Fruit fly (Drosophila melanogaster) whole organism, embryonic: ENCODE data around the gene CG9837.
A peak's percentile ranks its signal among the peaks of the same experiment; 100 is the strongest.

Experiments
- Atf-2 ChIP-seq: fragments of 200-800 bp; sonication (Bioruptor generic); optimal IDR thresholded peaks from 2 replicates; lab custom pipeline; 2016; ENCODE audit warnings: missing biosample characterization, missing genetic modification characterization
- Atf3 ChIP-seq: fragments of 200-800 bp; sonication (Bioruptor generic); optimal IDR thresholded peaks from 3 replicates; lab custom pipeline; 2016; ENCODE audit warnings: missing biosample characterization, missing genetic modification characterization
- Atf6 ChIP-seq: fragments of 200-800 bp; sonication (Bioruptor generic); IDR thresholded peaks from 2 replicates; pipeline ENCODE4 v1.3.6; 2022; ENCODE audit warnings: missing biosample characterization, missing genetic modification characterization
- Bdp1 ChIP-seq: fragments of 200-800 bp; sonication (Bioruptor generic); optimal IDR thresholded peaks from 3 replicates; lab custom pipeline; 2016; ENCODE audit warnings: missing biosample characterization, missing genetic modification characterization
- Bteb2 ChIP-seq: fragments of 200-800 bp; sonication (Bioruptor generic); optimal IDR thresholded peaks from 2 replicates; lab custom pipeline; 2016; ENCODE audit warnings: missing biosample characterization, missing genetic modification characterization
- C15 ChIP-seq: fragments of 200-800 bp; sonication (Bioruptor generic); IDR thresholded peaks from 3 replicates; pipeline ENCODE4 v1.3.6; 2022; ENCODE audit warnings: missing biosample characterization, missing genetic modification characterization
- CG10543 ChIP-seq: fragments of 200-800 bp; sonication (Bioruptor generic); optimal IDR thresholded peaks from 3 replicates; lab custom pipeline; 2017; ENCODE audit warnings: missing biosample characterization, mild to moderate bottlenecking, missing genetic modification characterization, moderate library complexity
- CG10959 ChIP-seq: fragments of 200-800 bp; sonication (Bioruptor generic); IDR thresholded peaks from 2 replicates; pipeline ENCODE4 v1.3.6; 2022; ENCODE audit warnings: missing biosample characterization, missing genetic modification characterization
- CG11504 ChIP-seq: fragments of 200-800 bp; sonication (Bioruptor generic); optimal IDR thresholded peaks from 3 replicates; lab custom pipeline; 2019; ENCODE audit warnings: missing biosample characterization, mild to moderate bottlenecking, missing genetic modification characterization, moderate library complexity
- CG12219 ChIP-seq: fragments of 200-800 bp; sonication (Bioruptor generic); optimal IDR thresholded peaks from 3 replicates; lab custom pipeline; 2018; ENCODE audit warnings: missing biosample characterization, mild to moderate bottlenecking, missing genetic modification characterization
- CG14441 ChIP-seq: fragments of 200-800 bp; sonication (Bioruptor generic); IDR thresholded peaks from 2 replicates; pipeline ENCODE4 v1.3.6; 2022; ENCODE audit warnings: missing biosample characterization, missing genetic modification characterization
- CG14667 ChIP-seq: fragments of 200-800 bp; sonication (Bioruptor generic); IDR thresholded peaks from 2 replicates; pipeline ENCODE4 v1.3.6; 2022; ENCODE audit warnings: missing biosample characterization, missing genetic modification characterization
- CG14860 ChIP-seq: fragments of 200-800 bp; sonication (Bioruptor generic); IDR thresholded peaks from 3 replicates; pipeline ENCODE4 v1.3.6; 2022; ENCODE audit warnings: missing biosample characterization, missing genetic modification characterization; ENCODE audit not compliant: partially characterized antibody
- CG15601 ChIP-seq: fragments of 200-800 bp; sonication (Bioruptor generic); optimal IDR thresholded peaks from 3 replicates; lab custom pipeline; 2019; ENCODE audit warnings: missing biosample characterization, mild to moderate bottlenecking, missing genetic modification characterization, moderate library complexity
- CG1792 ChIP-seq: fragments of 200-800 bp; sonication (Bioruptor generic); optimal IDR thresholded peaks from 2 replicates; lab custom pipeline; 2016; ENCODE audit warnings: missing biosample characterization, missing genetic modification characterization
- CG31441 ChIP-seq: fragments of 200-800 bp; sonication (Bioruptor generic); IDR thresholded peaks from 2 replicates; pipeline ENCODE4 v1.3.6; 2022; ENCODE audit warnings: missing biosample characterization, missing genetic modification characterization
- CG34422 ChIP-seq: fragments of 200-800 bp; sonication (Bioruptor generic); IDR thresholded peaks from 3 replicates; pipeline ENCODE4 v1.3.6; 2022; ENCODE audit warnings: missing biosample characterization, missing genetic modification characterization
- CG4707 ChIP-seq: fragments of 200-800 bp; sonication (Bioruptor generic); optimal IDR thresholded peaks from 2 replicates; lab custom pipeline; 2018; ENCODE audit warnings: missing biosample characterization, mild to moderate bottlenecking, missing genetic modification characterization, moderate library complexity
- CG4854 ChIP-seq: fragments of 200-800 bp; sonication (Bioruptor generic); optimal IDR thresholded peaks from 2 replicates; lab custom pipeline; 2016; ENCODE audit warnings: missing biosample characterization, missing genetic modification characterization, inconsistent platforms
- CG6683 ChIP-seq: fragments of 200-800 bp; sonication (Bioruptor generic); optimal IDR thresholded peaks from 2 replicates; lab custom pipeline; 2017; ENCODE audit warnings: missing biosample characterization, mild to moderate bottlenecking, missing genetic modification characterization, missing genetic modification reagents
- CG7372 ChIP-seq: fragments of 200-800 bp; sonication (Bioruptor generic); IDR thresholded peaks from 2 replicates; pipeline ENCODE4 v1.3.6; 2022; ENCODE audit warnings: missing biosample characterization, missing genetic modification characterization
- Dek ChIP-seq: fragments of 200-800 bp; sonication (Bioruptor generic); optimal IDR thresholded peaks from 3 replicates; lab custom pipeline; 2019; ENCODE audit warnings: missing biosample characterization, mild to moderate bottlenecking, missing genetic modification characterization, moderate library complexity
- Drgx ChIP-seq: fragments of 200-800 bp; sonication (Bioruptor generic); IDR thresholded peaks from 2 replicates; pipeline ENCODE4 v1.3.6; 2022; ENCODE audit warnings: missing biosample characterization, missing genetic modification characterization
- Ets97D ChIP-seq: fragments of 200-800 bp; sonication (Bioruptor generic); optimal IDR thresholded peaks from 3 replicates; lab custom pipeline; 2016; ENCODE audit warnings: missing biosample characterization, missing genetic modification characterization
- Hmx ChIP-seq: fragments of 200-800 bp; sonication (Bioruptor generic); optimal IDR thresholded peaks from 2 replicates; lab custom pipeline; 2016; ENCODE audit warnings: missing biosample characterization, missing genetic modification characterization
- Hr78 ChIP-seq, 2 experiments: fragments of 200-800 bp in 1 of 2; fragments of >200 bp in 1 of 2; sonication (Bioruptor generic) in 1 of 2; optimal IDR thresholded peaks; 2 replicates each; lab custom pipeline; 2017 to 2019; ENCODE audit warnings: missing biosample characterization in 2 of 2, missing genetic modification characterization in 2 of 2, mild to moderate bottlenecking in 1 of 2, moderate library complexity in 1 of 2
- MESR4 ChIP-seq: fragments of 200-800 bp; sonication (Bioruptor generic); optimal IDR thresholded peaks from 2 replicates; lab custom pipeline; 2018; ENCODE audit warnings: missing biosample characterization, mild to moderate bottlenecking, missing genetic modification characterization, moderate library complexity
- Med ChIP-seq: fragments of 200-800 bp; sonication (Bioruptor generic); peaks from one replicate; lab custom pipeline; 2016; ENCODE audit warnings: missing biosample characterization, missing genetic modification characterization, mild to moderate bottlenecking, inconsistent platforms, moderate library complexity
- NC2α ChIP-seq: fragments of 200-800 bp; sonication (Bioruptor generic); optimal IDR thresholded peaks from 2 replicates; lab custom pipeline; 2016; ENCODE audit warnings: missing biosample characterization, missing genetic modification characterization
- PHDP ChIP-seq: fragments of 200-800 bp; sonication (Bioruptor generic); optimal IDR thresholded peaks from 3 replicates; lab custom pipeline; 2018; ENCODE audit warnings: missing biosample characterization, mild to moderate bottlenecking, missing genetic modification characterization, moderate library complexity
- Rfx ChIP-seq: fragments of 200-800 bp; sonication (Bioruptor generic); IDR thresholded peaks from 2 replicates; pipeline ENCODE4 v1.3.6; 2022; ENCODE audit warnings: missing biosample characterization, missing genetic modification characterization
- Tbp ChIP-seq: fragments of >200 bp; optimal IDR thresholded peaks from 2 replicates; lab custom pipeline; 2018; ENCODE audit warnings: missing biosample characterization, missing genetic modification characterization
- ac ChIP-seq: fragments of 200-800 bp; sonication (Bioruptor generic); optimal IDR thresholded peaks from 3 replicates; lab custom pipeline; 2017; ENCODE audit warnings: missing biosample characterization, mild to moderate bottlenecking, missing genetic modification characterization
- chn ChIP-seq: fragments of 200-800 bp; sonication (Bioruptor generic); optimal IDR thresholded peaks from 2 replicates; lab custom pipeline; 2016; ENCODE audit warnings: missing biosample characterization, missing genetic modification characterization
- exex ChIP-seq: fragments of 200-800 bp; sonication (Bioruptor generic); optimal IDR thresholded peaks from 4 replicates; lab custom pipeline; 2018; ENCODE audit warnings: missing biosample characterization, mild to moderate bottlenecking, missing genetic modification characterization, moderate library complexity
- fu2 ChIP-seq: fragments of 200-800 bp; sonication (Bioruptor generic); optimal IDR thresholded peaks from 2 replicates; lab custom pipeline; 2016; ENCODE audit warnings: missing biosample characterization, missing genetic modification characterization
- her ChIP-seq: fragments of 200-800 bp; sonication (Bioruptor generic); optimal IDR thresholded peaks from 2 replicates; lab custom pipeline; 2016; ENCODE audit warnings: missing biosample characterization, missing genetic modification characterization
- inv ChIP-seq: fragments of 200-800 bp; sonication (Bioruptor generic); IDR thresholded peaks from 2 replicates; pipeline ENCODE4 v1.3.6; 2022; ENCODE audit warnings: missing biosample characterization, missing genetic modification characterization; ENCODE audit not compliant: partially characterized antibody
- kni ChIP-seq: fragments of 200-800 bp; sonication (Bioruptor generic); optimal IDR thresholded peaks from 3 replicates; lab custom pipeline; 2017; ENCODE audit warnings: mild to moderate bottlenecking, missing biosample characterization, missing genetic modification reagents, missing genetic modification characterization
- lab ChIP-seq: fragments of 200-800 bp; sonication (Bioruptor generic); optimal IDR thresholded peaks from 3 replicates; lab custom pipeline; 2017; ENCODE audit warnings: missing biosample characterization, missing genetic modification characterization, mild to moderate bottlenecking, moderate library complexity, missing genetic modification reagents
- org-1 ChIP-seq: fragments of 200-800 bp; sonication (Bioruptor generic); optimal IDR thresholded peaks from 2 replicates; lab custom pipeline; 2017; ENCODE audit warnings: missing biosample characterization, missing genetic modification characterization
- pfk ChIP-seq: fragments of 200-800 bp; sonication (Bioruptor generic); optimal IDR thresholded peaks from 2 replicates; lab custom pipeline; 2018; ENCODE audit warnings: missing biosample characterization, mild to moderate bottlenecking, missing genetic modification characterization, moderate library complexity
- pros ChIP-seq: fragments of 200-800 bp; sonication (Bioruptor generic); optimal IDR thresholded peaks from 3 replicates; lab custom pipeline; 2019; ENCODE audit warnings: missing biosample characterization, mild to moderate bottlenecking, missing genetic modification characterization, moderate library complexity
- sens ChIP-seq: fragments of 200-800 bp; sonication (Bioruptor generic); peaks from one replicate; lab custom pipeline; 2016; ENCODE audit warnings: missing biosample characterization, missing genetic modification characterization
- sim ChIP-seq: fragments of 200-800 bp; sonication (Bioruptor generic); IDR thresholded peaks from 2 replicates; pipeline ENCODE4 v1.3.6; 2022; ENCODE audit warnings: missing biosample characterization, missing genetic modification characterization
- stc ChIP-seq: fragments of 200-800 bp; sonication (Bioruptor generic); IDR thresholded peaks from 2 replicates; pipeline ENCODE4 v1.3.6; 2022; ENCODE audit warnings: missing biosample characterization, missing genetic modification characterization
- stwl ChIP-seq: fragments of 200-800 bp; sonication (Bioruptor generic); optimal IDR thresholded peaks from 3 replicates; lab custom pipeline; 2018; ENCODE audit warnings: missing biosample characterization, mild to moderate bottlenecking, missing genetic modification characterization, moderate library complexity
- trem ChIP-seq: fragments of 200-800 bp; optimal IDR thresholded peaks from 3 replicates; lab custom pipeline; 2019; ENCODE audit warnings: missing biosample characterization, mild to moderate bottlenecking, missing genetic modification characterization, moderate library complexity
- unc-4 ChIP-seq: fragments of 200-800 bp; sonication (Bioruptor generic); IDR thresholded peaks from 2 replicates; pipeline ENCODE4 v1.3.6; 2022; ENCODE audit warnings: missing biosample characterization, missing genetic modification characterization; ENCODE audit not compliant: partially characterized antibody
- yki ChIP-seq: fragments of >200 bp; optimal IDR thresholded peaks from 3 replicates; lab custom pipeline; 2018
- zfh2 ChIP-seq: fragments of 200-800 bp; sonication (Bioruptor generic); optimal IDR thresholded peaks from 2 replicates; lab custom pipeline; 2016; ENCODE audit warnings: missing biosample characterization, missing genetic modification characterization

Gene CG9837

dm6 chr3R:8846154-8846648 lies 32.8 kb upstream of the CG9837 start (continued):
- TF ChIP-seq CG10959 (GFP tag; lab: Robert Waterston, UW), result no peak
- no peak for TF ChIP-seq Atf3 (GFP tag; lab: Kevin White, UChicago)
- TF ChIP-seq CG34422 (GFP tag; lab: Robert Waterston, UW), result peak; percentile 66; the same call in 1 of the 3 replicates
- no peak for TF ChIP-seq inv (GFP tag; lab: Robert Waterston, UW)
- TF ChIP-seq stwl (tag; lab: Kevin White, UChicago), result no peak
- TF ChIP-seq exex (tag; lab: Kevin White, UChicago), result no peak
- TF ChIP-seq Drgx (GFP tag; lab: Robert Waterston, UW), result 0 out of 2 replicates have a peak, but pooled peaks have one; percentile 39
- TF ChIP-seq CG14667 (GFP tag; lab: Robert Waterston, UW), result no peak
- peak; percentile 39 for TF ChIP-seq Bteb2
- TF ChIP-seq ac (GFP tag; lab: Kevin White, UChicago), result peak; percentile 12
- peak; percentile 84 for TF ChIP-seq pros
- peak; percentile 49; the same call in 1 of the 2 replicates for TF ChIP-seq stc (GFP tag; lab: Robert Waterston, UW)
- TF ChIP-seq sens (GFP tag; lab: Kevin White, UChicago), result peak; percentile 90
- TF ChIP-seq CG15601 (tag; lab: Kevin White, UChicago), result peak; percentile 51
- TF ChIP-seq Hr78 (GFP tag; optimal IDR thresholded peaks at IDR 0.05; lab: Kevin White, UChicago), result peak in 1 of 2 experiments; percentile 0
- TF ChIP-seq Tbp (GFP tag; lab: Kevin White, UChicago), result no peak
- peak; percentile 94 for TF ChIP-seq kni (GFP tag; lab: Kevin White, UChicago)
- peak; percentile 47 for TF ChIP-seq trem (tag; lab: Kevin White, UChicago)
- TF ChIP-seq PHDP (tag; lab: Kevin White, UChicago), result peak; percentile 51
- peak; percentile 41 for TF ChIP-seq Bdp1 (GFP tag; lab: Kevin White, UChicago)
- peak; percentile 46 for TF ChIP-seq CG6683 (GFP tag; lab: Kevin White, UChicago)
- TF ChIP-seq CG7372 (GFP tag; lab: Robert Waterston, UW), result no peak
- peak; percentile 94 for TF ChIP-seq Med (GFP tag; lab: Kevin White, UChicago)
- peak; percentile 18 for TF ChIP-seq chn (GFP tag; lab: Kevin White, UChicago)
- no peak for TF ChIP-seq yki (lab: Kevin White, UChicago)
- peak; percentile 73 for TF ChIP-seq Atf6 (GFP tag; lab: Robert Waterston, UW)
- peak; percentile 42; the same call in 1 of the 2 replicates for TF ChIP-seq unc-4
- peak; percentile 51 for TF ChIP-seq NC2α
- peak; percentile 24 for TF ChIP-seq CG1792 (GFP tag; lab: Kevin White, UChicago)
- peak; percentile 73 for TF ChIP-seq CG11504 (tag; lab: Kevin White, UChicago)
- no peak for TF ChIP-seq CG14441
- peak; percentile 31; the same call in 1 of the 2 replicates for TF ChIP-seq CG31441 (GFP tag; lab: Robert Waterston, UW)
- peak; percentile 84 for TF ChIP-seq lab
- TF ChIP-seq Rfx, result peak; percentile 72; the same call in 1 of the 2 replicates
- TF ChIP-seq CG12219, result peak; percentile 63
- peak; percentile 40 for TF ChIP-seq CG4707
- TF ChIP-seq sim (GFP tag; lab: Robert Waterston, UW), result 0 out of 2 replicates have a peak, but pooled peaks have one; percentile 12
- TF ChIP-seq Atf-2 (GFP tag; lab: Kevin White, UChicago), result no peak
- TF ChIP-seq org-1 (GFP tag; lab: Kevin White, UChicago), result peak; percentile 53
- TF ChIP-seq CG14860 (GFP tag; lab: Robert Waterston, UW), result no peak
- no peak for TF ChIP-seq C15 (GFP tag; lab: Robert Waterston, UW)
- no peak for TF ChIP-seq Hmx (GFP tag; lab: Kevin White, UChicago)
- peak; percentile 31 for TF ChIP-seq MESR4 (GFP tag; lab: Kevin White, UChicago)
- TF ChIP-seq Ets97D, result no peak
- TF ChIP-seq Dek (tag; lab: Kevin White, UChicago), result peak; percentile 19
- no peak for TF ChIP-seq fu2 (GFP tag; lab: Kevin White, UChicago)
- peak; percentile 34 for TF ChIP-seq CG4854 (GFP tag; lab: Kevin White, UChicago)
- no peak for TF ChIP-seq zfh2
- peak; percentile 76 for TF ChIP-seq her
- TF ChIP-seq pfk (GFP tag; lab: Kevin White, UChicago), result peak; percentile 64
- peak; percentile 85 for TF ChIP-seq CG10543 (GFP tag; lab: Kevin White, UChicago)
